Fruit fly (Drosophila melanogaster) whole organism, larva: ENCODE data around the gene CG31404.

Experiments
- noc ChIP-seq: fragments of 200-800 bp; sonication (Bioruptor generic); optimal IDR thresholded peaks from 3 replicates; lab custom pipeline; 2019; ENCODE audit warnings: missing biosample characterization, mild to moderate bottlenecking, missing genetic modification characterization, moderate library complexity

CG31404 gene

dm6 chr3R:19375923-19376322 is at the start of gene CG31404:
Gene CG31404, minus strand, starts transcription at chr3R:19376023.
- TF ChIP-seq noc (tag; lab: Kevin White, UChicago) = no peak

dm6 chr3R:19425099-19425498 is 49.3 kb upstream of the CG31404 start, which contains the start of gene CG3517:
Gene CG3517, minus strand, starts transcription at chr3R:19425199.
- no peak for TF ChIP-seq noc (tag; lab: Kevin White, UChicago)

dm6 chr3R:19412434-19412833 is 36.6 kb upstream of the CG31404 start, which contains the start of gene CG31221:
Gene CG31221, plus strand, starts transcription at chr3R:19412689.
- no peak for TF ChIP-seq noc (tag; lab: Kevin White, UChicago)

- TF ChIP-seq noc (tag; lab: Kevin White, UChicago) = no peak
Measured at dm6 chr3R:19411371-19411770, 35.5 kb upstream of the CG31404 start.

- TF ChIP-seq noc (tag; lab: Kevin White, UChicago) = no peak
Measured at dm6 chr3R:19408573-19408972, 32.8 kb upstream of the CG31404 start, which contains the start of gene CG11626. Gene CG11626, plus strand, starts transcription at chr3R:19408873.

dm6 chr3R:19406852-19407251 is 31.0 kb upstream of the CG31404 start:
- no peak for TF ChIP-seq noc (tag; lab: Kevin White, UChicago)

- TF ChIP-seq noc (tag; lab: Kevin White, UChicago) = no peak
Measured at dm6 chr3R:19404296-19404695, 28.5 kb upstream of the CG31404 start.

dm6 chr3R:19403096-19403515 is 27.3 kb upstream of the CG31404 start, which contains the start of the genes Ino80 and Aptx:
Gene Ino80, minus strand, starts transcription at chr3R:19403153.
Gene Aptx, plus strand, starts transcription at chr3R:19403455.
- TF ChIP-seq noc (tag; lab: Kevin White, UChicago) = peak; percentile 91

dm6 chr3R:19398467-19398866 is 22.6 kb upstream of the CG31404 start, which contains the start of gene CG31244:
Gene CG31244, minus strand, starts transcription at chr3R:19398567.
- no peak for TF ChIP-seq noc (tag; lab: Kevin White, UChicago)

dm6 chr3R:19393060-19393459 is 17.2 kb upstream of the CG31404 start, which contains the start of gene CG3739:
Gene CG3739, plus strand, starts transcription at chr3R:19393360.
- TF ChIP-seq noc (tag; lab: Kevin White, UChicago) = no peak

dm6 chr3R:19389919-19390318 is 14.1 kb upstream of the CG31404 start, which contains the start of gene CG18493:
Gene CG18493, plus strand, starts transcription at chr3R:19390270.
- peak; percentile 78 for TF ChIP-seq noc (tag; lab: Kevin White, UChicago)

dm6 chr3R:19387608-19388007 is 11.8 kb upstream of the CG31404 start, which contains the start of gene CG3734:
Gene CG3734, plus strand, starts transcription at chr3R:19387861.
- peak; percentile 59 for TF ChIP-seq noc (tag; lab: Kevin White, UChicago)

dm6 chr3R:19383298-19383697 is 7.5 kb upstream of the CG31404 start:
- no peak for TF ChIP-seq noc (tag; lab: Kevin White, UChicago)

- TF ChIP-seq noc (tag; lab: Kevin White, UChicago) = no peak
Measured at dm6 chr3R:19377125-19377524, 1.3 kb upstream of the CG31404 start, which contains the start of gene CG31245. Gene CG31245, minus strand, starts transcription at chr3R:19377225.

- TF ChIP-seq noc (tag; lab: Kevin White, UChicago) = no peak
Measured at dm6 chr3R:19374689-19375088, 1.1 kb downstream of the CG31404 start, which contains the start of gene CG3581. Gene CG3581, minus strand, starts transcription at chr3R:19374789.

- no peak for TF ChIP-seq noc (tag; lab: Kevin White, UChicago)
Measured at dm6 chr3R:19370693-19371092, 5.1 kb downstream of the CG31404 start.

- TF ChIP-seq noc (tag; lab: Kevin White, UChicago) = no peak
Measured at dm6 chr3R:19369060-19369459, 6.8 kb downstream of the CG31404 start.
